Worm (Caenorhabditis elegans) whole organism, L1 larva: ENCODE measurements around the gene cyb-2.1.

Source experiments
- C04F5.9 ChIP-seq: sonication (generic microtip); optimal IDR thresholded peaks from 2 replicates; lab custom pipeline; 2016; ENCODE audit warnings: missing genetic modification characterization, missing compliant biosample characterization
- C16A3.4 ChIP-seq: fragments of 150-350 bp; optimal IDR thresholded peaks from 2 replicates; lab custom pipeline; 2014; ENCODE audit warnings: missing biosample characterization, missing genetic modification characterization
- F16B12.6 ChIP-seq: fragments of 150-350 bp; optimal IDR thresholded peaks from 2 replicates; lab custom pipeline; 2014; ENCODE audit warnings: missing biosample characterization, missing genetic modification characterization
- blmp-1 ChIP-seq: fragments of 150-350 bp; optimal IDR thresholded peaks from 2 replicates; lab custom pipeline; 2014; ENCODE audit warnings: missing biosample characterization, missing genetic modification characterization
- ceh-8 ChIP-seq: fragments of 200-800 bp; sonication (Bioruptor generic); optimal IDR thresholded peaks from 2 replicates; lab custom pipeline; 2018; ENCODE audit warnings: mild to moderate bottlenecking, missing genetic modification characterization, moderate library complexity, missing compliant biosample characterization
- dpl-1 ChIP-seq, 3 experiments: fragments of 150-350 bp in 2 of 3; sonication (generic microtip) in 1 of 3; optimal IDR thresholded peaks; 2 replicates each; lab custom pipeline; 2014 to 2017; ENCODE audit warnings: missing biosample characterization in 3 of 3, missing genetic modification characterization in 3 of 3, missing genetic modification reagents in 3 of 3
- efl-1 ChIP-seq, 4 experiments: fragments of 150-350 bp; optimal IDR thresholded peaks in 3 of 4; peaks in 1 of 4; 1 replicate in 1 of 4; 2 replicates in 3 of 4; lab custom pipeline; 2014; ENCODE audit warnings: missing biosample characterization in 2 of 4, missing genetic modification characterization in 2 of 4, missing genetic modification reagents in 2 of 4
- efl-3 ChIP-seq: fragments of 200-800 bp; sonication (Bioruptor generic); optimal IDR thresholded peaks from 2 replicates; lab custom pipeline; 2018; ENCODE audit warnings: mild to moderate bottlenecking, missing genetic modification characterization, missing compliant biosample characterization
- egl-27 ChIP-seq, 2 experiments: fragments of 150-350 bp in 1 of 2; sonication (generic microtip); optimal IDR thresholded peaks; 3 replicates each; lab custom pipeline; 2017 to 2018; ENCODE audit warnings: missing biosample characterization in 2 of 2, missing genetic modification characterization in 2 of 2, missing genetic modification reagents in 2 of 2
- elt-2 ChIP-seq: sonication (generic microtip); optimal IDR thresholded peaks from 2 replicates; lab custom pipeline; 2016; ENCODE audit warnings: missing genetic modification characterization, mild to moderate bottlenecking, inconsistent platforms, missing compliant biosample characterization, missing genetic modification reagents
- elt-3 ChIP-seq, 6 experiments: fragments of 150-350 bp in 1 of 6; sonication (generic microtip); optimal IDR thresholded peaks; 2 replicates each; lab custom pipeline; 2017 to 2018; ENCODE audit warnings: missing biosample characterization in 6 of 6, missing genetic modification characterization in 6 of 6, inconsistent platforms in 1 of 6
- fkh-8 ChIP-seq: sonication (generic microtip); optimal IDR thresholded peaks from 2 replicates; lab custom pipeline; 2016; ENCODE audit warnings: mild to moderate bottlenecking, missing genetic modification characterization, missing compliant biosample characterization
- grh-1 ChIP-seq: fragments of 200-800 bp; sonication (Bioruptor generic); IDR thresholded peaks from 2 replicates; pipeline ENCODE4 v1.3.6; 2022; ENCODE audit warnings: missing genetic modification reagents, missing genetic modification characterization, missing compliant biosample characterization
- hlh-4 ChIP-seq: sonication (generic microtip); optimal IDR thresholded peaks from 2 replicates; lab custom pipeline; 2016; ENCODE audit warnings: mild to moderate bottlenecking, missing genetic modification characterization, missing compliant biosample characterization
- isw-1 ChIP-seq: fragments of 200-800 bp; sonication (Bioruptor generic); IDR thresholded peaks from 2 replicates; pipeline ENCODE4 v1.3.6; 2022; ENCODE audit warnings: missing genetic modification characterization, missing compliant biosample characterization
- jun-1 ChIP-seq: fragments of 150-350 bp; optimal IDR thresholded peaks from 2 replicates; lab custom pipeline; 2014; ENCODE audit warnings: missing biosample characterization, missing genetic modification reagents, missing genetic modification characterization
- lin-13 ChIP-seq: fragments of 150-350 bp; optimal IDR thresholded peaks from 2 replicates; lab custom pipeline; 2014; ENCODE audit warnings: missing biosample characterization, missing genetic modification reagents, missing genetic modification characterization
- lin-14 ChIP-seq: fragments of 200-800 bp; sonication (Bioruptor generic); optimal IDR thresholded peaks from 2 replicates; lab custom pipeline; 2018; ENCODE audit warnings: mild to moderate bottlenecking, missing genetic modification characterization, moderate library complexity, missing compliant biosample characterization
- lin-35 ChIP-seq, 2 experiments: fragments of 150-350 bp; optimal IDR thresholded peaks; 2 replicates each; lab custom pipeline; 2014; ENCODE audit warnings: missing biosample characterization in 2 of 2, missing genetic modification characterization in 2 of 2, missing genetic modification reagents in 2 of 2
- lsy-2 ChIP-seq, 2 experiments: fragments of 150-350 bp; optimal IDR thresholded peaks; 2 replicates each; lab custom pipeline; 2014; ENCODE audit warnings: missing biosample characterization in 2 of 2, missing genetic modification characterization in 2 of 2
- mdl-1 ChIP-seq, 2 experiments: fragments of 150-350 bp; optimal IDR thresholded peaks; 2 replicates each; lab custom pipeline; 2014 to 2017; ENCODE audit warnings: missing biosample characterization in 2 of 2, missing genetic modification characterization in 2 of 2, inconsistent platforms in 1 of 2
- mef-2 ChIP-seq: fragments of 150-350 bp; optimal IDR thresholded peaks from 2 replicates; lab custom pipeline; 2014; ENCODE audit warnings: missing biosample characterization, missing genetic modification characterization
- mep-1 ChIP-seq: fragments of 150-350 bp; optimal IDR thresholded peaks from 2 replicates; lab custom pipeline; 2014; ENCODE audit warnings: missing biosample characterization, missing genetic modification characterization
- nhr-19 ChIP-seq: fragments of 200-800 bp; sonication (Bioruptor generic); conservative IDR thresholded peaks from 2 replicates; pipeline ENCODE4 v1.3.6; 2022; ENCODE audit warnings: missing genetic modification characterization, missing compliant biosample characterization
- nhr-20 ChIP-seq: sonication (generic microtip); optimal IDR thresholded peaks from 2 replicates; lab custom pipeline; 2016; ENCODE audit warnings: mild to moderate bottlenecking, missing genetic modification characterization, missing compliant biosample characterization
- nhr-237 ChIP-seq: fragments of 150-350 bp; optimal IDR thresholded peaks from 2 replicates; lab custom pipeline; 2014; ENCODE audit warnings: missing biosample characterization, missing genetic modification characterization
- nhr-47 ChIP-seq: sonication (generic microtip); optimal IDR thresholded peaks from 2 replicates; lab custom pipeline; 2016; ENCODE audit warnings: mild to moderate bottlenecking, missing genetic modification characterization, moderate library complexity, missing compliant biosample characterization
- nhr-71 ChIP-seq: sonication (generic microtip); optimal IDR thresholded peaks from 2 replicates; lab custom pipeline; 2016; ENCODE audit warnings: mild to moderate bottlenecking, missing genetic modification characterization, moderate library complexity, missing compliant biosample characterization
- nhr-76 ChIP-seq: sonication (generic microtip); optimal IDR thresholded peaks from 2 replicates; lab custom pipeline; 2017; ENCODE audit warnings: missing biosample characterization, missing genetic modification characterization
- nhr-77 ChIP-seq: fragments of 150-350 bp; optimal IDR thresholded peaks from 2 replicates; lab custom pipeline; 2014; ENCODE audit warnings: missing biosample characterization, missing genetic modification characterization
- nhr-85 ChIP-seq: sonication (generic microtip); peaks from one replicate; lab custom pipeline; 2016; ENCODE audit warnings: missing genetic modification characterization, inconsistent platforms, missing compliant biosample characterization
- nhr-90 ChIP-seq: sonication (generic microtip); optimal IDR thresholded peaks from 2 replicates; lab custom pipeline; 2016; ENCODE audit warnings: mild to moderate bottlenecking, missing genetic modification characterization, missing compliant biosample characterization; ENCODE audit not compliant: poor library complexity
- pax-3 ChIP-seq: fragments of 200-800 bp; sonication (Bioruptor generic); optimal IDR thresholded peaks from 2 replicates; lab custom pipeline; 2018; ENCODE audit warnings: mild to moderate bottlenecking, missing genetic modification characterization, moderate library complexity, missing compliant biosample characterization
- rnt-1 ChIP-seq: sonication (generic microtip); optimal IDR thresholded peaks from 2 replicates; lab custom pipeline; 2016; ENCODE audit warnings: mild to moderate bottlenecking, missing genetic modification characterization, moderate library complexity, missing compliant biosample characterization
- skn-1 ChIP-seq: fragments of 150-350 bp; optimal IDR thresholded peaks from 2 replicates; lab custom pipeline; 2014; ENCODE audit warnings: missing biosample characterization, missing genetic modification characterization
- snu-23 ChIP-seq: sonication (generic microtip); optimal IDR thresholded peaks from 2 replicates; lab custom pipeline; 2016; ENCODE audit warnings: missing genetic modification characterization, missing compliant biosample characterization
- sox-4 ChIP-seq: sonication (generic microtip); optimal IDR thresholded peaks from 2 replicates; lab custom pipeline; 2016; ENCODE audit warnings: missing genetic modification characterization, missing compliant biosample characterization
- swsn-7 ChIP-seq: sonication (generic microtip); optimal IDR thresholded peaks from 2 replicates; lab custom pipeline; 2016; ENCODE audit warnings: missing genetic modification characterization, missing compliant biosample characterization
- tbx-2 ChIP-seq: sonication (generic microtip); optimal IDR thresholded peaks from 2 replicates; lab custom pipeline; 2016; ENCODE audit warnings: missing genetic modification characterization, missing compliant biosample characterization
- xbp-1 ChIP-seq: sonication (generic microtip); optimal IDR thresholded peaks from 2 replicates; lab custom pipeline; 2016; ENCODE audit warnings: missing genetic modification characterization, missing compliant biosample characterization
- zag-1 ChIP-seq: fragments of 150-350 bp; optimal IDR thresholded peaks from 2 replicates; lab custom pipeline; 2014; ENCODE audit warnings: missing biosample characterization, missing genetic modification characterization
- zip-4 ChIP-seq: fragments of 200-800 bp; sonication (Bioruptor generic); optimal IDR thresholded peaks from 2 replicates; lab custom pipeline; 2018; ENCODE audit warnings: mild to moderate bottlenecking, missing genetic modification characterization, moderate library complexity, missing compliant biosample characterization

cyb-2.1 gene

DNA sequence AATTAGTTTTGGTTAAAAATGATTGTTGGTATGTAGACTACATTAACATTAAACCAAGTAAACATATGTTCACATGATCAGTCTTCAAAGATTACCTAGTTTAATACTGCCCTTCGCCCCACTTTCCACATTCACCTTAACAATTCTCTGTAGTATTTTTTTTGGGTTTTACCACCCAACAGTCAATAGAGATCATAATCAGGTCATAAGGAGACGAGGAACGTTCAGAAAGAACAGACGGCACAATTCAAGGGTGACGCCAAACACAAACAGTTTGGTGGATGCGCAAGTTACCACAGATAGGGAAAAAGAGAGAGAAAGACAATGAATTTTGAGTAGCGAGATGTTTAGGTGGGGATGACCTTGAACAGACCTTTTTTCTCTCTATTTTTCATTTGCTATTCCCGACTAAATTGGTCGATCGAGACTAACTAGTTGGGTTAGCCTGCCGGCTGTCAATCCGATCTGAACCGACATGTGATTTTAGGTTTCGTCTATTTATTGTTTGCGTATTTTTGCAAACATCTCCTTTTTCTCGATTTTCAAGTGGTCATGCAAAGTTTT is 14.1 kb upstream of the cyb-2.1 start (continued):
- peak in 1 of 2 experiments; percentile 68 for TF ChIP-seq mdl-1 (tag; optimal IDR thresholded peaks at IDR 0.05; lab: Kevin White, UChicago)
- TF ChIP-seq nhr-85 (tag; lab: Kevin White, UChicago) = peak; percentile 98
- TF ChIP-seq ceh-8 (GFP tag; lab: Kevin White, UChicago) = no peak
- peak; percentile 90 for TF ChIP-seq lin-14 (GFP tag; lab: Kevin White, UChicago)

DNA sequence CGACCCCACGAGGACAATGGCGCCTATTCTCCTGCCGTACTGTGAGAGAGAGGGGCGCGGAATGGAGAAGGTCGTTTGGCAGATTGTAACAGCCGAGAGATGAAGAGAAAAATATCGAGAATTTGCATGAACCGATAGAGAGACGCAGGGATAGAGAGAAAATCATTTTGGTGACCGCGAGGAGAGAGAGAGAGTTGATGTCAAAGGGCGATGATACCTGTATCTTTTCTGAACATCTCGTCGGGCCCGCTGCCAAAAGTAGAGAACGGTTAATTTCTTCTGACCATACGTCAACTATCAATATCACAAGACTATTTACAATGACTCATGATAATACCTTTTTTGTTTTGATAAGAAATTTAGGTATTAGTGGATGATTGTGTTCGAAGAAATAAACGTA is 9.8 kb upstream of the cyb-2.1 start:
- TF ChIP-seq efl-1 (optimal IDR thresholded peaks at IDR 0.05; lab: Kevin White, UChicago) (peak; percentile 34 to 35), efl-1 (GFP tag; optimal IDR thresholded peaks at IDR 0.05 in 1 of 2; lab: Kevin White, UChicago) (peak in 1 of 2 experiments; percentile 89), sox-4 (no peak), blmp-1 (tag; lab: Kevin White, UChicago) (peak; percentile 69), mef-2 (tag; lab: Kevin White, UChicago) (no peak), hlh-4 (tag; lab: Kevin White, UChicago) (no peak), nhr-77 (no peak), lsy-2 (tag; optimal IDR thresholded peaks at IDR 0.05; lab: Kevin White, UChicago) (peak; percentile 37 to 39), egl-27 (tag; optimal IDR thresholded peaks at IDR 0.05; lab: Kevin White, UChicago) (no peak), nhr-71 (peak; percentile 70), skn-1 (peak; percentile 1), mdl-1 (tag; optimal IDR thresholded peaks at IDR 0.05; lab: Kevin White, UChicago) (peak in 1 of 2 experiments; percentile 69), pax-3 (tag; lab: Kevin White, UChicago) (no peak), C16A3.4 (tag; lab: Kevin White, UChicago) (peak; percentile 38), dpl-1 (GFP tag; optimal IDR thresholded peaks at IDR 0.05; lab: Kevin White, UChicago) (peak in 2 of 3 experiments; percentile 6), mep-1 (tag; lab: Kevin White, UChicago) (peak; percentile 48), zip-4 (GFP tag; lab: Kevin White, UChicago) (no peak), lin-35 (GFP tag; optimal IDR thresholded peaks at IDR 0.05; lab: Kevin White, UChicago) (peak; percentile 14 to 65), grh-1 (peak; percentile 73), elt-2 (no peak), nhr-76 (no peak), nhr-90 (tag; lab: Kevin White, UChicago) (peak; percentile 70), elt-3 (tag; optimal IDR thresholded peaks at IDR 0.05; lab: Kevin White, UChicago) (peak in 3 of 6 experiments; percentile 12 to 77 (median 18)), nhr-47 (tag; lab: Kevin White, UChicago) (peak; percentile 48), zag-1 (tag; lab: Kevin White, UChicago) (no peak), jun-1 (no peak), nhr-237 (tag; lab: Kevin White, UChicago) (no peak), isw-1 (no peak), lin-13 (GFP tag; lab: Kevin White, UChicago) (peak; percentile 36), C04F5.9 (tag; lab: Kevin White, UChicago) (no peak), nhr-20 (tag; lab: Kevin White, UChicago) (peak; percentile 77), swsn-7 (peak; percentile 8), F16B12.6 (tag; lab: Kevin White, UChicago) (no peak), rnt-1 (tag; lab: Kevin White, UChicago) (peak; percentile 47), lin-14 (GFP tag; lab: Kevin White, UChicago) (peak; percentile 82), efl-3 (GFP tag; lab: Kevin White, UChicago) (no peak), nhr-85 (tag; lab: Kevin White, UChicago) (peak; percentile 97), tbx-2 (tag; lab: Kevin White, UChicago) (peak; percentile 40), xbp-1 (tag; lab: Kevin White, UChicago) (peak; percentile 14), nhr-19 (GFP tag; lab: Robert Waterston, UW) (peak; percentile 52), snu-23 (GFP tag; lab: Kevin White, UChicago) (peak; percentile 77), fkh-8 (tag; lab: Kevin White, UChicago) (no peak)
